Fruit fly (Drosophila melanogaster) whole organism, embryonic: ENCODE results near the gene CG43954.

ENCODE experiments used
- Atf3 ChIP-seq: fragments of 200-800 bp; sonication (Bioruptor generic); optimal IDR thresholded peaks from 3 replicates; lab custom pipeline; 2016; ENCODE audit warnings: missing biosample characterization, missing genetic modification characterization
- Awh ChIP-seq: fragments of 200-800 bp; sonication (Bioruptor generic); IDR thresholded peaks from 2 replicates; pipeline ENCODE4, ENCODE4 v1.3.6; 2022; ENCODE audit warnings: missing biosample characterization, missing genetic modification characterization
- Bgb ChIP-seq: fragments of 200-800 bp; sonication (Bioruptor generic); IDR thresholded peaks from 2 replicates; pipeline ENCODE4 v1.3.6; 2022; ENCODE audit warnings: missing biosample characterization, missing genetic modification characterization; ENCODE audit not compliant: partially characterized antibody
- Blimp-1 ChIP-seq: fragments of 200-800 bp; sonication (Bioruptor generic); optimal IDR thresholded peaks from 3 replicates; lab custom pipeline; 2018; ENCODE audit warnings: missing biosample characterization, missing genetic modification characterization, mild to moderate bottlenecking, moderate library complexity, missing genetic modification reagents
- CG10543 ChIP-seq: fragments of 200-800 bp; sonication (Bioruptor generic); optimal IDR thresholded peaks from 3 replicates; lab custom pipeline; 2017; ENCODE audit warnings: missing biosample characterization, mild to moderate bottlenecking, missing genetic modification characterization, moderate library complexity
- CG10959 ChIP-seq: fragments of 200-800 bp; sonication (Bioruptor generic); IDR thresholded peaks from 2 replicates; pipeline ENCODE4 v1.3.6; 2022; ENCODE audit warnings: missing biosample characterization, missing genetic modification characterization
- CG11504 ChIP-seq: fragments of 200-800 bp; sonication (Bioruptor generic); optimal IDR thresholded peaks from 3 replicates; lab custom pipeline; 2019; ENCODE audit warnings: missing biosample characterization, mild to moderate bottlenecking, missing genetic modification characterization, moderate library complexity
- CG12071 ChIP-seq: fragments of 200-800 bp; sonication (Bioruptor generic); optimal IDR thresholded peaks from 3 replicates; lab custom pipeline; 2018; ENCODE audit warnings: missing biosample characterization, mild to moderate bottlenecking, missing genetic modification characterization
- CG12391 ChIP-seq: fragments of 200-800 bp; sonication (Bioruptor generic); optimal IDR thresholded peaks from 3 replicates; lab custom pipeline; 2018; ENCODE audit warnings: missing biosample characterization, mild to moderate bottlenecking, missing genetic modification characterization, moderate library complexity
- CG12942 ChIP-seq: fragments of 200-800 bp; sonication (Bioruptor generic); optimal IDR thresholded peaks from 3 replicates; lab custom pipeline; 2016; ENCODE audit warnings: missing biosample characterization, missing genetic modification characterization
- CG13296 ChIP-seq: fragments of 200-800 bp; sonication (Bioruptor generic); optimal IDR thresholded peaks from 3 replicates; lab custom pipeline; 2018; ENCODE audit warnings: missing biosample characterization, mild to moderate bottlenecking, missing genetic modification characterization
- CG15514 ChIP-seq: fragments of 200-800 bp; sonication (Bioruptor generic); optimal IDR thresholded peaks from 3 replicates; lab custom pipeline; 2017; ENCODE audit warnings: missing biosample characterization, missing genetic modification characterization, mild to moderate bottlenecking, moderate library complexity, missing genetic modification reagents
- CG16815 ChIP-seq: fragments of 200-800 bp; sonication (Bioruptor generic); optimal IDR thresholded peaks from 3 replicates; lab custom pipeline; 2017; ENCODE audit warnings: missing biosample characterization, mild to moderate bottlenecking, missing genetic modification characterization
- CG2120 ChIP-seq: fragments of 200-800 bp; sonication (Bioruptor generic); optimal IDR thresholded peaks from 3 replicates; lab custom pipeline; 2016; ENCODE audit warnings: missing biosample characterization, missing genetic modification characterization
- CG3838 ChIP-seq: fragments of 200-800 bp; sonication (Bioruptor generic); optimal IDR thresholded peaks from 3 replicates; lab custom pipeline; 2016; ENCODE audit warnings: missing biosample characterization, missing genetic modification characterization
- CG6175 ChIP-seq: fragments of 200-800 bp; sonication (Bioruptor generic); IDR thresholded peaks from 3 replicates; pipeline ENCODE4 v1.3.6; 2022; ENCODE audit warnings: missing biosample characterization, missing genetic modification characterization
- CG6683 ChIP-seq: fragments of 200-800 bp; sonication (Bioruptor generic); optimal IDR thresholded peaks from 2 replicates; lab custom pipeline; 2017; ENCODE audit warnings: missing biosample characterization, mild to moderate bottlenecking, missing genetic modification characterization, missing genetic modification reagents
- CG7357 ChIP-seq: fragments of 200-800 bp; sonication (Bioruptor generic); IDR thresholded peaks from 3 replicates; pipeline ENCODE4 v1.3.6; 2022; ENCODE audit warnings: missing biosample characterization, missing genetic modification characterization
- CG7928 ChIP-seq: fragments of 200-800 bp; sonication (Bioruptor generic); optimal IDR thresholded peaks from 2 replicates; lab custom pipeline; 2017; ENCODE audit warnings: missing biosample characterization, mild to moderate bottlenecking, missing genetic modification characterization
- CG9727 ChIP-seq: fragments of 200-800 bp; sonication (Bioruptor generic); optimal IDR thresholded peaks from 3 replicates; lab custom pipeline; 2017; ENCODE audit warnings: missing biosample characterization, mild to moderate bottlenecking, missing genetic modification characterization
- CHES-1-like ChIP-seq: fragments of 200-800 bp; sonication (Bioruptor generic); optimal IDR thresholded peaks from 2 replicates; lab custom pipeline; 2016; ENCODE audit warnings: missing biosample characterization, missing genetic modification characterization
- CTCF ChIP-seq: fragments of 200-800 bp; sonication (Bioruptor generic); optimal IDR thresholded peaks from 2 replicates; lab custom pipeline; 2017; ENCODE audit warnings: missing biosample characterization, mild to moderate bottlenecking, missing genetic modification characterization, moderate library complexity
- D19A ChIP-seq: fragments of 200-800 bp; optimal IDR thresholded peaks from 3 replicates; lab custom pipeline; 2019; ENCODE audit warnings: missing biosample characterization, mild to moderate bottlenecking, missing genetic modification characterization, moderate library complexity
- Dp ChIP-seq: fragments of 200-800 bp; sonication (Bioruptor generic); optimal IDR thresholded peaks from 2 replicates; lab custom pipeline; 2018; ENCODE audit warnings: missing biosample characterization, mild to moderate bottlenecking, missing genetic modification characterization, moderate library complexity
- Eip74EF ChIP-seq, 2 experiments: fragments of 200-800 bp in 1 of 2; fragments of >200 bp in 1 of 2; sonication (Bioruptor generic) in 1 of 2; optimal IDR thresholded peaks; 2 replicates each; lab custom pipeline; 2017 to 2019; ENCODE audit warnings: missing biosample characterization in 2 of 2, missing genetic modification characterization in 2 of 2, mild to moderate bottlenecking in 1 of 2, moderate library complexity in 1 of 2
- Hr51 ChIP-seq, 2 experiments: fragments of 200-800 bp; sonication (Bioruptor generic); optimal IDR thresholded peaks; 2 replicates in 1 of 2; 3 replicates in 1 of 2; lab custom pipeline; 2016 to 2018; ENCODE audit warnings: missing biosample characterization in 2 of 2, missing genetic modification characterization in 2 of 2, mild to moderate bottlenecking in 1 of 2, moderate library complexity in 1 of 2
- Lhr ChIP-seq: fragments of 200-800 bp; sonication (Bioruptor generic); optimal IDR thresholded peaks from 3 replicates; lab custom pipeline; 2017; ENCODE audit warnings: mild to moderate bottlenecking, missing biosample characterization, missing genetic modification reagents, missing genetic modification characterization
- Sry-β ChIP-seq: fragments of 200-800 bp; sonication (Bioruptor generic); optimal IDR thresholded peaks from 2 replicates; lab custom pipeline; 2018; ENCODE audit warnings: missing biosample characterization, mild to moderate bottlenecking, missing genetic modification characterization, moderate library complexity
- bowl ChIP-seq: fragments of 200-800 bp; sonication (Bioruptor generic); IDR thresholded peaks from 2 replicates; pipeline ENCODE4 v1.3.6; 2022; ENCODE audit warnings: missing biosample characterization, missing genetic modification characterization
- emc ChIP-seq: fragments of 200-800 bp; sonication (Bioruptor generic); optimal IDR thresholded peaks from 2 replicates; lab custom pipeline; 2016; ENCODE audit warnings: missing biosample characterization, missing genetic modification characterization
- exex ChIP-seq: fragments of 200-800 bp; sonication (Bioruptor generic); optimal IDR thresholded peaks from 4 replicates; lab custom pipeline; 2018; ENCODE audit warnings: missing biosample characterization, mild to moderate bottlenecking, missing genetic modification characterization, moderate library complexity
- ftz-f1 ChIP-seq: fragments of 200-800 bp; sonication (Bioruptor generic); optimal IDR thresholded peaks from 2 replicates; lab custom pipeline; 2016; ENCODE audit warnings: missing biosample characterization, missing genetic modification characterization
- gcm2 ChIP-seq: fragments of 200-800 bp; sonication (Bioruptor generic); optimal IDR thresholded peaks from 2 replicates; lab custom pipeline; 2016; ENCODE audit warnings: missing biosample characterization, missing genetic modification characterization
- pan ChIP-seq, 4 experiments: fragments of >200 bp in 3 of 4; fragments of 200-800 bp in 1 of 4; sonication (Bioruptor generic) in 1 of 4; optimal IDR thresholded peaks in 3 of 4; IDR thresholded peaks in 1 of 4; 2 replicates each; pipeline versions ENCODE4 v1.3.6 to Lab custom; 2017 to 2022; ENCODE audit warnings: missing biosample characterization in 2 of 4, missing genetic modification characterization in 2 of 4, mixed read lengths in 1 of 4
- sens ChIP-seq: fragments of 200-800 bp; sonication (Bioruptor generic); peaks from one replicate; lab custom pipeline; 2016; ENCODE audit warnings: missing biosample characterization, missing genetic modification characterization
- shn ChIP-seq: fragments of 200-800 bp; sonication (Bioruptor generic); optimal IDR thresholded peaks from 3 replicates; lab custom pipeline; 2016; ENCODE audit warnings: missing biosample characterization, missing genetic modification characterization
- slbo ChIP-seq: fragments of 200-800 bp; sonication (Bioruptor generic); IDR thresholded peaks from 2 replicates; pipeline ENCODE4 v1.3.6; 2022; ENCODE audit warnings: missing biosample characterization, missing genetic modification characterization
- trem ChIP-seq: fragments of 200-800 bp; optimal IDR thresholded peaks from 3 replicates; lab custom pipeline; 2019; ENCODE audit warnings: missing biosample characterization, mild to moderate bottlenecking, missing genetic modification characterization, moderate library complexity
- usp ChIP-seq: fragments of >200 bp; optimal IDR thresholded peaks from 2 replicates; lab custom pipeline; 2017; ENCODE audit warnings: missing biosample characterization, missing genetic modification characterization
- yki ChIP-seq: fragments of >200 bp; optimal IDR thresholded peaks from 3 replicates; lab custom pipeline; 2018

Gene CG43954

DNA sequence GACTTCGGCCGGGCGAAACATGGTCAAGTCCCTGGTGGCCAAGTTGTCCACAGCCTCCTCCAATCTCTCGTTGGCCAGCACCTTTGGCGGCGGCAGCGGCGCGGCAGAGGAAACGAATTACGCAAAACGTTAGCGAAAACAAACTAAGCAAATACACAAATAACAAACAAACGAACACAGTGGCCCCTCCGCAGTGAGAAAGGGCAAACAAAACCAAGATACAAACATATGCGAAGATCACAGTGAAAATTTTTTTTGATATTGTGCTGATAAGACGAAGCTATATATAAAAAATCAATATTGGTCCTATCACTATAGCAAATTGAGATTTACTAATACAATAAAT is 2.7 kb upstream of the CG43954 start (continued):
- TF ChIP-seq pan (optimal IDR thresholded peaks at IDR 0.05; lab: Kevin White, UChicago), result no peak
- no peak for TF ChIP-seq pan (GFP tag; optimal IDR thresholded peaks at IDR 0.05 in 1 of 2, IDR thresholded peaks at IDR 0.05 in 1 of 2)
- no peak for TF ChIP-seq CG7928 (GFP tag; lab: Kevin White, UChicago)
- TF ChIP-seq Atf3 (GFP tag; lab: Kevin White, UChicago), result no peak
- peak; percentile 13 for TF ChIP-seq shn (GFP tag; lab: Kevin White, UChicago)
- no peak for TF ChIP-seq CG3838 (GFP tag; lab: Kevin White, UChicago)
- TF ChIP-seq CG11504 (tag; lab: Kevin White, UChicago), result no peak
- TF ChIP-seq CHES-1-like (GFP tag; lab: Kevin White, UChicago), result peak; percentile 35
- TF ChIP-seq CG12071, result no peak
- no peak for TF ChIP-seq exex (tag; lab: Kevin White, UChicago)
- peak; percentile 59 for TF ChIP-seq sens (GFP tag; lab: Kevin White, UChicago)
- TF ChIP-seq CG12942 (GFP tag; lab: Kevin White, UChicago), result no peak
- TF ChIP-seq gcm2 (GFP tag; lab: Kevin White, UChicago), result no peak
- TF ChIP-seq CG13296 (GFP tag; lab: Kevin White, UChicago), result no peak
- TF ChIP-seq ftz-f1 (GFP tag; lab: Kevin White, UChicago), result no peak
- TF ChIP-seq trem (tag; lab: Kevin White, UChicago), result no peak
- TF ChIP-seq CG9727 (GFP tag; lab: Kevin White, UChicago), result peak; percentile 24
- peak; percentile 53 for TF ChIP-seq CG2120 (GFP tag; lab: Kevin White, UChicago)
- no peak for TF ChIP-seq CG10959 (GFP tag; lab: Robert Waterston, UW)
- no peak for TF ChIP-seq CG6175 (GFP tag; lab: Robert Waterston, UW)
- no peak for TF ChIP-seq CG7357 (GFP tag; lab: Robert Waterston, UW)
- TF ChIP-seq slbo (GFP tag; lab: Robert Waterston, UW), result no peak
- TF ChIP-seq usp (GFP tag; lab: Kevin White, UChicago), result no peak
- TF ChIP-seq bowl (GFP tag; lab: Robert Waterston, UW), result no peak
- TF ChIP-seq Sry-β (GFP tag; lab: Kevin White, UChicago), result no peak
- TF ChIP-seq Hr51 (GFP tag; optimal IDR thresholded peaks at IDR 0.05; lab: Kevin White, UChicago), result no peak
- TF ChIP-seq Lhr (GFP tag; lab: Kevin White, UChicago), result no peak
- TF ChIP-seq emc, result no peak
- TF ChIP-seq Blimp-1, result no peak
- no peak for TF ChIP-seq Eip74EF (GFP tag; optimal IDR thresholded peaks at IDR 0.05; lab: Kevin White, UChicago)
- no peak for TF ChIP-seq Bgb (GFP tag; lab: Robert Waterston, UW)
- TF ChIP-seq CG15514 (GFP tag; lab: Kevin White, UChicago), result peak; percentile 35
- TF ChIP-seq CG10543 (GFP tag; lab: Kevin White, UChicago), result peak; percentile 37
- TF ChIP-seq Awh (GFP tag; lab: Robert Waterston, UW), result no peak
- TF ChIP-seq CG16815 (GFP tag; lab: Kevin White, UChicago), result no peak
- TF ChIP-seq CTCF, result no peak
- no peak for TF ChIP-seq Dp
- TF ChIP-seq yki, result no peak
- no peak for TF ChIP-seq CG6683 (GFP tag; lab: Kevin White, UChicago)
- no peak for TF ChIP-seq D19A (tag; lab: Kevin White, UChicago)
- peak; percentile 8 for TF ChIP-seq CG12391 (tag; lab: Kevin White, UChicago)
